Fruit fly (Drosophila melanogaster): ENCODE results near the gene CG15404.

The CG15404 gene

DNA sequence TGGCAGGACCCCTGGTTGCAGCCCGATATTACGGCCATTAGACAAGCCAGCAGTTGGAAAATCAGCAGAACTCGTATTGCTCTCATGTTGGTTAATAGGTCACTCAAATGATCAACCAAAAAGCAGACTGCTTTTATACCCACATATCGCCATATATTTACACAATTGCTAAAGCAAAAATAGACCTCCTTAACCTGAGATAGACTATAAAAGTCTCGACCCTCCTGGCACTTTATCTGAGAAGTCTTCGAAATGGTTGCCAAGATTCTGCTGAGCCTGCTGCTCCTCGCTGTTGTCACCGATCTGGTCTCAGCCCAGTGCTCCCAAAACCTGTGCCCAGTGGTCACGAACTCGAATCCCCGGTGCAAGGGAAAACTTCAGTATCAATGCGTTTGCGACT lies at the start of gene CG15404, which contains the start of gene CG31698:
Gene CG15404, plus strand, starts transcription at position 233 of the 400 bp plus-strand sequence.
Gene CG31698, minus strand, starts transcription at position 101 of the 400 bp plus-strand sequence.
- no peak for TF ChIP-seq CG8319 (GFP tag; optimal IDR thresholded peaks at IDR 0.05)
- TF ChIP-seq CG3919 (GFP tag; optimal IDR thresholded peaks at IDR 0.05): no peak
- TF ChIP-seq esn (GFP tag; optimal IDR thresholded peaks at IDR 0.05): no peak
- TF ChIP-seq achi (GFP tag; optimal IDR thresholded peaks at IDR 0.05): no peak
- TF ChIP-seq CG11762 (GFP tag; optimal IDR thresholded peaks at IDR 0.05; ENCODE audit: insufficient read depth): no peak
- no peak for TF ChIP-seq Met (GFP tag; optimal IDR thresholded peaks at IDR 0.05)
- TF ChIP-seq CG31627 (GFP tag; optimal IDR thresholded peaks at IDR 0.05): no peak
- no peak for TF ChIP-seq CG6808 (GFP tag; optimal IDR thresholded peaks at IDR 0.05)

DNA sequence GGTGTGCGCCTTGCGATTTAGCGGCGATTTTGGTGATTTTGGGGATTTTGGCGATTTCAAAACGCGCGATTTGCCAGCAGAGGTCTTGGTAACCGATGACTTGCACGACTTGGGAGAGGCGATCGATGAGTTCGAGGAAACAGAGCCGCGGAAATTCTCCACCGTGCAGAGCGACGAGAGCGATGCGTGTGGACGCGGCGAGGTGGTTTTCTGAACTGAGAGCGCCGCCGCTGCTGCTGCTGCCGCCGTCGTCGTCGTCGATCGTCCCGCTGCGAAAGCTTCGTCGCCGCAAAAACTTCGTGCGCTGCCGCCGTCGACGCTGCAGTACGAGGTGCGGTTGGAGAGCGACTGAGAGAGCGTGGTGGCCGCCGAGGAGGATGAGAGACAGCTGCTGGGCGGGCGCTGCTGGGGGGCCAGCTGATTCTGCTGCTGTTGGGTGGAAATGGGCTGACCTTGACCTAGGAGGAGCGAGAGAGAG lies 49.2 kb upstream of the CG15404 start:
- no peak for TF ChIP-seq Met (GFP tag; optimal IDR thresholded peaks at IDR 0.05)
- no peak for TF ChIP-seq Lpt (GFP tag; optimal IDR thresholded peaks at IDR 0.05)
- no peak for TF ChIP-seq CG32006 (GFP tag; optimal IDR thresholded peaks at IDR 0.05)
- no peak for TF ChIP-seq Smox (GFP tag; optimal IDR thresholded peaks at IDR 0.05)
- TF ChIP-seq Eip75B (GFP tag; optimal IDR thresholded peaks at IDR 0.05): peak; percentile 11
- peak; percentile 29 for TF ChIP-seq CG3919 (GFP tag; optimal IDR thresholded peaks at IDR 0.05)
- TF ChIP-seq acj6 (GFP tag; optimal IDR thresholded peaks at IDR 0.05): no peak
- TF ChIP-seq Gug (GFP tag; IDR thresholded peaks at IDR 0.05): no peak
- TF ChIP-seq svp (GFP tag): peak; percentile 98
- no peak for TF ChIP-seq Eip93F (GFP tag; optimal IDR thresholded peaks at IDR 0.05)
- TF ChIP-seq spab (GFP tag; optimal IDR thresholded peaks at IDR 0.05): no peak
- no peak for TF ChIP-seq esn (GFP tag; optimal IDR thresholded peaks at IDR 0.05)
- TF ChIP-seq Blimp-1 (GFP tag; optimal IDR thresholded peaks at IDR 0.05): no peak
- no peak for TF ChIP-seq fd85E (GFP tag; optimal IDR thresholded peaks at IDR 0.05)
- TF ChIP-seq CG6163 (GFP tag; IDR thresholded peaks at IDR 0.05): 0 out of 3 replicates have a peak, but pooled peaks have one; percentile 13
- TF ChIP-seq pdm3 (GFP tag; optimal IDR thresholded peaks at IDR 0.05): peak; percentile 1
- TF ChIP-seq achi (GFP tag; optimal IDR thresholded peaks at IDR 0.05): no peak
- TF ChIP-seq topi (GFP tag; optimal IDR thresholded peaks at IDR 0.05): peak; percentile 4
- TF ChIP-seq cyc (GFP tag; optimal IDR thresholded peaks at IDR 0.05): no peak
- no peak for TF ChIP-seq CG11902 (GFP tag; optimal IDR thresholded peaks at IDR 0.05)
- no peak for TF ChIP-seq CG8632 (GFP tag; optimal IDR thresholded peaks at IDR 0.05)
- no peak for TF ChIP-seq CG8319 (GFP tag; optimal IDR thresholded peaks at IDR 0.05)
- peak; percentile 38; the same call in 1 of the 3 replicates for TF ChIP-seq eg (GFP tag; IDR thresholded peaks at IDR 0.05)
- TF ChIP-seq CG10669 (GFP tag; optimal IDR thresholded peaks at IDR 0.05): peak; percentile 73
- no peak for TF ChIP-seq lz (GFP tag; optimal IDR thresholded peaks at IDR 0.05)
- no peak for TF ChIP-seq vri (GFP tag; optimal IDR thresholded peaks at IDR 0.05)
- TF ChIP-seq Hr39 (GFP tag; optimal IDR thresholded peaks at IDR 0.05): no peak
- no peak for TF ChIP-seq CG7368 (GFP tag; optimal IDR thresholded peaks at IDR 0.05)
- TF ChIP-seq Ets96B (tag; optimal IDR thresholded peaks at IDR 0.05): no peak
- no peak for TF ChIP-seq CG34406 (GFP tag; optimal IDR thresholded peaks at IDR 0.05)
- TF ChIP-seq Ets21C (GFP tag; optimal IDR thresholded peaks at IDR 0.05): no peak
- no peak for TF ChIP-seq CG9139 (GFP tag; optimal IDR thresholded peaks at IDR 0.05)
- TF ChIP-seq Eip78C (GFP tag): no peak
- TF ChIP-seq CG10631 (GFP tag; optimal IDR thresholded peaks at IDR 0.05): no peak
- no peak for TF ChIP-seq CG1621 (tag; optimal IDR thresholded peaks at IDR 0.05)
- TF ChIP-seq CG15336 (GFP tag; IDR thresholded peaks at IDR 0.05): peak; percentile 42; the same call in 1 of the 2 replicates
- TF ChIP-seq CG6276 (GFP tag; optimal IDR thresholded peaks at IDR 0.05): no peak
- no peak for TF ChIP-seq Hr4 (GFP tag; optimal IDR thresholded peaks at IDR 0.05)
- TF ChIP-seq salr (GFP tag; optimal IDR thresholded peaks at IDR 0.05): no peak
- no peak for TF ChIP-seq CG6792 (GFP tag; optimal IDR thresholded peaks at IDR 0.05)
- TF ChIP-seq ss (GFP tag; optimal IDR thresholded peaks at IDR 0.05): no peak
- TF ChIP-seq Hr38 (GFP tag; optimal IDR thresholded peaks at IDR 0.05): no peak
- TF ChIP-seq net (GFP tag; optimal IDR thresholded peaks at IDR 0.05): no peak
- TF ChIP-seq fd59A (GFP tag; optimal IDR thresholded peaks at IDR 0.05): no peak
- TF ChIP-seq CG16779 (tag; optimal IDR thresholded peaks at IDR 0.05): no peak
- no peak for TF ChIP-seq CG8119 (GFP tag; IDR thresholded peaks at IDR 0.05)
- no peak for TF ChIP-seq Sox15 (GFP tag; optimal IDR thresholded peaks at IDR 0.05)
- TF ChIP-seq CG31627 (GFP tag; optimal IDR thresholded peaks at IDR 0.05): no peak

Data from whole organism, prepupa.